Worm (Caenorhabditis elegans) whole organism, L3 larva: ENCODE measurements around the gene nop-1.

ENCODE experiments used
- R02D3.7 ChIP-seq: fragments of 150-350 bp; optimal IDR thresholded peaks from 2 replicates; lab custom pipeline; 2014; ENCODE audit warnings: missing biosample characterization, missing genetic modification characterization
- ZK546.5 ChIP-seq: sonication (generic microtip); optimal IDR thresholded peaks from 2 replicates; lab custom pipeline; 2017; ENCODE audit warnings: missing biosample characterization, missing genetic modification characterization
- aly-2 ChIP-seq: fragments of 150-350 bp; optimal IDR thresholded peaks from 2 replicates; lab custom pipeline; 2014; ENCODE audit warnings: missing biosample characterization, missing genetic modification characterization
- ama-1 ChIP-seq: fragments of 150-350 bp; optimal IDR thresholded peaks from 2 replicates; lab custom pipeline; 2018
- ceh-16 ChIP-seq: sonication (generic microtip); optimal IDR thresholded peaks from 2 replicates; lab custom pipeline; 2017; ENCODE audit warnings: missing biosample characterization, missing genetic modification characterization
- ceh-28 ChIP-seq: fragments of 150-350 bp; optimal IDR thresholded peaks from 2 replicates; lab custom pipeline; 2014; ENCODE audit warnings: missing biosample characterization, missing genetic modification reagents, missing genetic modification characterization
- ceh-82 ChIP-seq: fragments of 150-350 bp; optimal IDR thresholded peaks from 2 replicates; lab custom pipeline; 2014; ENCODE audit warnings: missing biosample characterization, missing genetic modification characterization
- ceh-9 ChIP-seq: sonication (generic microtip); optimal IDR thresholded peaks from 2 replicates; lab custom pipeline; 2018; ENCODE audit warnings: missing biosample characterization, missing genetic modification characterization
- daf-12 ChIP-seq: fragments of 150-350 bp; optimal IDR thresholded peaks from 2 replicates; lab custom pipeline; 2014; ENCODE audit warnings: missing biosample characterization, missing genetic modification reagents, missing genetic modification characterization
- egl-27 ChIP-seq: sonication (generic microtip); optimal IDR thresholded peaks from 4 replicates; lab custom pipeline; 2017; ENCODE audit warnings: missing biosample characterization, missing genetic modification reagents, missing genetic modification characterization
- egl-5 ChIP-seq: fragments of 150-350 bp; optimal IDR thresholded peaks from 2 replicates; lab custom pipeline; 2017; ENCODE audit warnings: missing biosample characterization, missing genetic modification reagents, missing genetic modification characterization, inconsistent platforms
- elt-1 ChIP-seq: fragments of 150-350 bp; optimal IDR thresholded peaks from 2 replicates; lab custom pipeline; 2014; ENCODE audit warnings: missing biosample characterization, missing genetic modification characterization
- elt-2 ChIP-seq: sonication (generic microtip); optimal IDR thresholded peaks from 2 replicates; lab custom pipeline; 2016; ENCODE audit warnings: missing genetic modification reagents, mild to moderate bottlenecking, missing genetic modification characterization, missing compliant biosample characterization
- elt-3 ChIP-seq, 3 experiments: fragments of 150-350 bp in 1 of 3; sonication (generic microtip) in 2 of 3; optimal IDR thresholded peaks; 2 replicates in 2 of 3; 4 replicates in 1 of 3; lab custom pipeline; 2014 to 2017; ENCODE audit warnings: missing biosample characterization in 3 of 3, missing genetic modification characterization in 3 of 3
- eor-1 ChIP-seq, 2 experiments: fragments of 150-350 bp; optimal IDR thresholded peaks; 2 replicates each; lab custom pipeline; 2014 to 2018; ENCODE audit warnings: missing biosample characterization in 2 of 2, missing genetic modification characterization in 2 of 2
- fkh-10 ChIP-seq: sonication (generic microtip); optimal IDR thresholded peaks from 2 replicates; lab custom pipeline; 2017; ENCODE audit warnings: missing biosample characterization, missing genetic modification reagents, missing genetic modification characterization
- fkh-2 ChIP-seq: fragments of 150-350 bp; optimal IDR thresholded peaks from 2 replicates; lab custom pipeline; 2014; ENCODE audit warnings: missing biosample characterization, missing genetic modification reagents, missing genetic modification characterization
- fos-1 ChIP-seq: fragments of 150-350 bp; optimal IDR thresholded peaks from 2 replicates; lab custom pipeline; 2014; ENCODE audit warnings: missing biosample characterization, missing genetic modification characterization
- hmg-11 ChIP-seq: sonication (generic microtip); optimal IDR thresholded peaks from 2 replicates; lab custom pipeline; 2016; ENCODE audit warnings: missing genetic modification characterization, missing compliant biosample characterization
- jun-1 ChIP-seq: fragments of 150-350 bp; optimal IDR thresholded peaks from 2 replicates; lab custom pipeline; 2014; ENCODE audit warnings: missing biosample characterization, missing genetic modification reagents, missing genetic modification characterization
- lin-15B ChIP-seq: fragments of 150-350 bp; optimal IDR thresholded peaks from 2 replicates; lab custom pipeline; 2014; ENCODE audit warnings: missing biosample characterization, missing genetic modification characterization
- lin-39 ChIP-seq: fragments of 150-350 bp; optimal IDR thresholded peaks from 2 replicates; lab custom pipeline; 2018; ENCODE audit warnings: missing biosample characterization, missing genetic modification reagents, missing genetic modification characterization
- lsy-12 ChIP-seq: sonication (generic microtip); optimal IDR thresholded peaks from 2 replicates; lab custom pipeline; 2016; ENCODE audit warnings: mild to moderate bottlenecking, missing genetic modification characterization, missing compliant biosample characterization
- mdl-1 ChIP-seq: fragments of 150-350 bp; optimal IDR thresholded peaks from 2 replicates; lab custom pipeline; 2014; ENCODE audit warnings: missing biosample characterization, missing genetic modification characterization
- mml-1 ChIP-seq: fragments of 150-350 bp; sonication (generic microtip); optimal IDR thresholded peaks from 3 replicates; lab custom pipeline; 2014; ENCODE audit warnings: missing biosample characterization, missing genetic modification characterization
- nfya-1 ChIP-seq: sonication (generic microtip); optimal IDR thresholded peaks from 2 replicates; lab custom pipeline; 2017; ENCODE audit warnings: missing genetic modification characterization, mild to moderate bottlenecking, missing compliant biosample characterization, antibody characterized with exemption, moderate library complexity; ENCODE audit not compliant: insufficient read depth
- nhr-11 ChIP-seq: fragments of 150-350 bp; optimal IDR thresholded peaks from 2 replicates; lab custom pipeline; 2014; ENCODE audit warnings: missing biosample characterization, missing genetic modification characterization
- nhr-12 ChIP-seq: fragments of 150-350 bp; optimal IDR thresholded peaks from 2 replicates; lab custom pipeline; 2014; ENCODE audit warnings: missing biosample characterization, missing genetic modification characterization
- nhr-23 ChIP-seq: fragments of 150-350 bp; optimal IDR thresholded peaks from 2 replicates; lab custom pipeline; 2014; ENCODE audit warnings: missing biosample characterization, missing genetic modification reagents, missing genetic modification characterization
- nhr-237 ChIP-seq: fragments of 150-350 bp; optimal IDR thresholded peaks from 2 replicates; lab custom pipeline; 2014; ENCODE audit warnings: missing biosample characterization, missing genetic modification characterization
- nhr-25 ChIP-seq: sonication (generic microtip); optimal IDR thresholded peaks from 2 replicates; lab custom pipeline; 2017; ENCODE audit warnings: missing biosample characterization, missing genetic modification characterization
- nhr-28 ChIP-seq: fragments of 150-350 bp; optimal IDR thresholded peaks from 2 replicates; lab custom pipeline; 2014; ENCODE audit warnings: missing biosample characterization, missing genetic modification characterization
- nhr-43 ChIP-seq: sonication (generic microtip); optimal IDR thresholded peaks from 2 replicates; lab custom pipeline; 2016; ENCODE audit warnings: mild to moderate bottlenecking, missing genetic modification characterization, missing compliant biosample characterization; ENCODE audit not compliant: poor library complexity, severe bottlenecking
- nhr-67 ChIP-seq: fragments of 150-350 bp; optimal IDR thresholded peaks from 2 replicates; lab custom pipeline; 2014; ENCODE audit warnings: missing biosample characterization, missing genetic modification characterization
- nhr-76 ChIP-seq: fragments of 150-350 bp; sonication (generic microtip); optimal IDR thresholded peaks from 5 replicates; lab custom pipeline; 2014; ENCODE audit warnings: missing biosample characterization, missing genetic modification characterization
- nhr-77 ChIP-seq: fragments of 150-350 bp; optimal IDR thresholded peaks from 2 replicates; lab custom pipeline; 2014; ENCODE audit warnings: missing biosample characterization, missing genetic modification characterization
- pha-4 ChIP-seq: fragments of 150-350 bp; optimal IDR thresholded peaks from 2 replicates; lab custom pipeline; 2014; ENCODE audit warnings: missing biosample characterization, missing genetic modification reagents, missing genetic modification characterization
- pqm-1 ChIP-seq: fragments of 150-350 bp; optimal IDR thresholded peaks from 2 replicates; lab custom pipeline; 2017; ENCODE audit warnings: missing biosample characterization, missing genetic modification characterization, inconsistent platforms
- sea-2 ChIP-seq: fragments of 150-350 bp; sonication (generic microtip); optimal IDR thresholded peaks from 4 replicates; lab custom pipeline; 2014; ENCODE audit warnings: missing biosample characterization, missing genetic modification reagents, missing genetic modification characterization
- skn-1 ChIP-seq: fragments of 150-350 bp; optimal IDR thresholded peaks from 2 replicates; lab custom pipeline; 2014; ENCODE audit warnings: missing biosample characterization, missing genetic modification characterization
- snpc-4 ChIP-seq: fragments of 150-350 bp; optimal IDR thresholded peaks from 2 replicates; lab custom pipeline; 2014; ENCODE audit warnings: missing biosample characterization, missing genetic modification characterization
- tbx-2 ChIP-seq: sonication (generic microtip); optimal IDR thresholded peaks from 2 replicates; lab custom pipeline; 2016; ENCODE audit warnings: mild to moderate bottlenecking, missing genetic modification characterization, missing compliant biosample characterization
- unc-39 ChIP-seq: sonication (generic microtip); optimal IDR thresholded peaks from 4 replicates; lab custom pipeline; 2017; ENCODE audit warnings: missing biosample characterization, missing genetic modification characterization
- unc-62 ChIP-seq: fragments of 150-350 bp; sonication (generic microtip); optimal IDR thresholded peaks from 4 replicates; lab custom pipeline; 2014; ENCODE audit warnings: missing biosample characterization, missing genetic modification reagents, missing genetic modification characterization
- zag-1 ChIP-seq: fragments of 150-350 bp; optimal IDR thresholded peaks from 2 replicates; lab custom pipeline; 2014; ENCODE audit warnings: missing biosample characterization, missing genetic modification characterization
- ztf-11 ChIP-seq: fragments of 150-350 bp; optimal IDR thresholded peaks from 2 replicates; lab custom pipeline; 2014; ENCODE audit warnings: missing biosample characterization, missing genetic modification characterization
- ztf-4 ChIP-seq: fragments of 150-350 bp; optimal IDR thresholded peaks from 2 replicates; lab custom pipeline; 2014; ENCODE audit warnings: missing biosample characterization, missing genetic modification characterization

Gene nop-1

DNA sequence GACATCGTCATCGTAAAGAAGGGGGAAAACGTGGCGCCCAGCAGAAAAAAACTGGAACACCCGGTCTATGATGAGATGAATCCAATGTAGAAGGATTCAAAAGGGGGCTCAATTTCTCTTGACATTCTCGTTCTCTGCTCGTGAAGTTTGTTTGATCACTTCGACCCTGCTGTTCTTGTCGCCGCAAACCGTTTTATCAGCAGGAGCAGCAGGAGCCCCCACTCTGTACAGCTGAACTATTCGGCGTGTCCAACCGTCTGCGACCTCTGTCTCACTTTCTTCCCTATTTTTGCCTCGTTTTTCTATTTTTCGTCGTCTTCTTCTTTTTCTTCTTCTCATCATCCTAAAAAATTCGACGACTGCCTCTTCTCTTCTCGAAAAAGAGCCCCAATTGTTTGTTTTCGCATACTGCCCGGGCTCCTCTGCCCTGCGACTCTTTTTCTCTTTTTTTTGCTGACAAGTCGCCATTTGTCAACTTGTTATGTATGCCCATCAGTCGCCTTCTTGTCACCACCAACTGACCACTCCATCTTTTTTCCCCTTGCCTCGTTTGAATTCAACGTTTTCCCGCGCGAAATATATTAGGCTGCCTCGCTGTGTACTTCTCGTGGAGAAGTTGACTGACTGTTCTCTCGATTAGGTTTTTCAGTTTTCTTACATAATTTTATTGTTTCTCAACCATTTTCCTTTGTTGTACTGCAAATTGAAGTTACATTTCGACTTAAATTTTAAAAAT, 30.6 kb downstream of the nop-1 start:
- TF ChIP-seq ama-1 (no peak), lin-15B (tag; lab: Kevin White, UChicago) (no peak), nhr-237 (tag; lab: Kevin White, UChicago) (no peak), lin-39 (peak; percentile 99), zag-1 (tag; lab: Kevin White, UChicago) (no peak), daf-12 (tag; lab: Kevin White, UChicago) (no peak), ceh-16 (tag; lab: Kevin White, UChicago) (no peak), nhr-67 (no peak), ceh-9 (no peak), nhr-77 (tag; lab: Kevin White, UChicago) (no peak), nhr-76 (tag; lab: Kevin White, UChicago) (no peak), hmg-11 (tag; lab: Kevin White, UChicago) (no peak), aly-2 (tag; lab: Kevin White, UChicago) (no peak), nfya-1 (tag; lab: Kevin White, UChicago) (peak; percentile 36), nhr-25 (tag; lab: Kevin White, UChicago) (peak; percentile 17), sea-2 (GFP tag; lab: Kevin White, UChicago) (no peak), snpc-4 (tag; lab: Kevin White, UChicago) (no peak), mml-1 (no peak), nhr-11 (tag; lab: Kevin White, UChicago) (no peak), fos-1 (tag; lab: Kevin White, UChicago) (no peak), nhr-43 (tag; lab: Kevin White, UChicago) (no peak), ztf-4 (no peak), mdl-1 (tag; lab: Kevin White, UChicago) (no peak), pha-4 (peak; percentile 15), R02D3.7 (tag; lab: Kevin White, UChicago) (no peak), ceh-28 (tag; lab: Kevin White, UChicago) (no peak), jun-1 (tag; lab: Kevin White, UChicago) (no peak), elt-1 (no peak), ZK546.5 (tag; lab: Kevin White, UChicago) (no peak), tbx-2 (no peak), ztf-11 (no peak), skn-1 (tag; lab: Kevin White, UChicago) (no peak), fkh-10 (GFP tag; lab: Kevin White, UChicago) (no peak), nhr-28 (tag; lab: Kevin White, UChicago) (no peak), pqm-1 (tag; lab: Kevin White, UChicago) (peak; percentile 23), eor-1 (tag; optimal IDR thresholded peaks at IDR 0.05; lab: Kevin White, UChicago) (no peak), elt-3 (tag; optimal IDR thresholded peaks at IDR 0.05; lab: Kevin White, UChicago) (no peak), nhr-12 (tag; lab: Kevin White, UChicago) (no peak), fkh-2 (no peak), elt-2 (tag; lab: Kevin White, UChicago) (peak; percentile 31), lsy-12 (tag; lab: Kevin White, UChicago) (no peak), nhr-23 (tag; lab: Kevin White, UChicago) (peak; percentile 2), egl-5 (tag; lab: Kevin White, UChicago) (no peak), unc-39 (tag; lab: Kevin White, UChicago) (no peak), ceh-82 (no peak), egl-27 (no peak), unc-62 (GFP tag; lab: Kevin White, UChicago) (peak; percentile 64)
